Worm (Caenorhabditis elegans) whole organism, late embryonic: ENCODE measurements around the gene igeg-1.

Source experiments
- K02D7.2 ChIP-seq: sonication (generic microtip); optimal IDR thresholded peaks from 2 replicates; lab custom pipeline; 2017; ENCODE audit warnings: mild to moderate bottlenecking, missing genetic modification characterization, missing compliant biosample characterization
- K09A11.1 ChIP-seq: sonication (generic microtip); optimal IDR thresholded peaks from 2 replicates; lab custom pipeline; 2017; ENCODE audit warnings: antibody characterized with exemption, mild to moderate bottlenecking, missing genetic modification characterization, missing compliant biosample characterization; ENCODE audit not compliant: insufficient read depth
- ahr-1 ChIP-seq: sonication (generic microtip); optimal IDR thresholded peaks from 2 replicates; lab custom pipeline; 2016; ENCODE audit warnings: missing genetic modification characterization, missing compliant biosample characterization
- ama-1 ChIP-seq: fragments of 150-350 bp; optimal IDR thresholded peaks from 2 replicates; lab custom pipeline; 2014
- ceh-14 ChIP-seq: sonication (generic microtip); optimal IDR thresholded peaks from 2 replicates; lab custom pipeline; 2016; ENCODE audit warnings: missing genotype, missing genetic modification characterization, missing compliant biosample characterization
- ceh-18 ChIP-seq: sonication (generic microtip); optimal IDR thresholded peaks from 2 replicates; lab custom pipeline; 2016; ENCODE audit warnings: missing genetic modification characterization, missing compliant biosample characterization
- ceh-19 ChIP-seq: fragments of 200-800 bp; sonication (Bioruptor generic); optimal IDR thresholded peaks from 2 replicates; lab custom pipeline; 2018; ENCODE audit warnings: mild to moderate bottlenecking, missing genetic modification characterization, missing compliant biosample characterization
- ceh-24 ChIP-seq: sonication (generic microtip); optimal IDR thresholded peaks from 2 replicates; lab custom pipeline; 2016; ENCODE audit warnings: mild to moderate bottlenecking, missing genetic modification characterization, missing compliant biosample characterization
- ceh-30 ChIP-seq: fragments of 150-350 bp; optimal IDR thresholded peaks from 2 replicates; lab custom pipeline; 2014; ENCODE audit warnings: missing biosample characterization, missing genetic modification characterization
- ceh-34 ChIP-seq: sonication (generic microtip); optimal IDR thresholded peaks from 2 replicates; lab custom pipeline; 2016; ENCODE audit warnings: mild to moderate bottlenecking, missing genetic modification characterization, missing compliant biosample characterization
- ceh-48 ChIP-seq: sonication (generic microtip); optimal IDR thresholded peaks from 2 replicates; lab custom pipeline; 2016; ENCODE audit warnings: missing genetic modification characterization, inconsistent platforms, missing compliant biosample characterization
- elt-2 ChIP-seq: sonication (generic microtip); optimal IDR thresholded peaks from 2 replicates; lab custom pipeline; 2016; ENCODE audit warnings: missing genetic modification reagents, missing genetic modification characterization, missing compliant biosample characterization
- elt-4 ChIP-seq: sonication (generic microtip); optimal IDR thresholded peaks from 2 replicates; lab custom pipeline; 2016; ENCODE audit warnings: missing genetic modification characterization, missing compliant biosample characterization
- ets-4 ChIP-seq: sonication (generic microtip); optimal IDR thresholded peaks from 2 replicates; lab custom pipeline; 2016; ENCODE audit warnings: missing genetic modification characterization, missing compliant biosample characterization
- fkh-6 ChIP-seq: sonication (generic microtip); optimal IDR thresholded peaks from 2 replicates; lab custom pipeline; 2016; ENCODE audit warnings: missing genetic modification characterization, missing compliant biosample characterization
- gmeb-2 ChIP-seq: sonication (generic microtip); optimal IDR thresholded peaks from 2 replicates; lab custom pipeline; 2016; ENCODE audit warnings: missing genetic modification characterization, inconsistent platforms, missing compliant biosample characterization
- hlh-15 ChIP-seq: sonication (generic microtip); optimal IDR thresholded peaks from 2 replicates; lab custom pipeline; 2016; ENCODE audit warnings: missing genetic modification characterization, missing compliant biosample characterization
- hlh-30 ChIP-seq: sonication (generic microtip); optimal IDR thresholded peaks from 2 replicates; lab custom pipeline; 2017; ENCODE audit warnings: antibody characterized with exemption, missing genetic modification characterization, missing compliant biosample characterization; ENCODE audit not compliant: insufficient read depth
- lim-6 ChIP-seq: sonication (generic microtip); optimal IDR thresholded peaks from 2 replicates; lab custom pipeline; 2016; ENCODE audit warnings: missing genetic modification characterization, missing compliant biosample characterization
- lin-11 ChIP-seq: fragments of 200-800 bp; sonication (Bioruptor generic); optimal IDR thresholded peaks from 2 replicates; lab custom pipeline; 2018; ENCODE audit warnings: mild to moderate bottlenecking, missing genetic modification characterization, missing compliant biosample characterization
- madf-2 ChIP-seq: sonication (generic microtip); optimal IDR thresholded peaks from 2 replicates; lab custom pipeline; 2017; ENCODE audit warnings: missing genetic modification characterization, missing compliant biosample characterization
- mec-3 ChIP-seq: sonication (generic microtip); optimal IDR thresholded peaks from 2 replicates; lab custom pipeline; 2016; ENCODE audit warnings: borderline replicate concordance, missing genetic modification characterization, missing compliant biosample characterization
- nhr-232 ChIP-seq: sonication (generic microtip); optimal IDR thresholded peaks from 2 replicates; lab custom pipeline; 2016; ENCODE audit warnings: missing genetic modification characterization, missing compliant biosample characterization
- npax-4 ChIP-seq: sonication (generic microtip); optimal IDR thresholded peaks from 2 replicates; lab custom pipeline; 2016; ENCODE audit warnings: missing genetic modification characterization, missing compliant biosample characterization
- odd-2 ChIP-seq: sonication (generic microtip); optimal IDR thresholded peaks from 2 replicates; lab custom pipeline; 2017; ENCODE audit warnings: antibody characterized with exemption, mild to moderate bottlenecking, missing genetic modification characterization, missing compliant biosample characterization
- pat-9 ChIP-seq: fragments of 200-800 bp; sonication (Bioruptor generic); optimal IDR thresholded peaks from 2 replicates; lab custom pipeline; 2018; ENCODE audit warnings: mild to moderate bottlenecking, missing genetic modification characterization, moderate library complexity, missing compliant biosample characterization
- pax-1 ChIP-seq: fragments of 150-350 bp; optimal IDR thresholded peaks from 2 replicates; lab custom pipeline; 2014; ENCODE audit warnings: missing biosample characterization, missing genetic modification characterization
- pha-2 ChIP-seq: sonication (generic microtip); optimal IDR thresholded peaks from 2 replicates; lab custom pipeline; 2017; ENCODE audit warnings: mild to moderate bottlenecking, missing genetic modification characterization, missing compliant biosample characterization
- pros-1 ChIP-seq: fragments of 150-350 bp; optimal IDR thresholded peaks from 2 replicates; lab custom pipeline; 2014; ENCODE audit warnings: missing biosample characterization, missing genetic modification reagents, missing genetic modification characterization
- ref-2 ChIP-seq: sonication (generic microtip); optimal IDR thresholded peaks from 2 replicates; lab custom pipeline; 2016; ENCODE audit warnings: missing genetic modification characterization, missing compliant biosample characterization
- rnt-1 ChIP-seq: sonication (generic microtip); optimal IDR thresholded peaks from 2 replicates; lab custom pipeline; 2016; ENCODE audit warnings: missing genetic modification characterization, missing compliant biosample characterization
- sox-2 ChIP-seq: fragments of 200-800 bp; sonication (Bioruptor generic); IDR thresholded peaks from 2 replicates; pipeline ENCODE4 v1.3.6; 2022; ENCODE audit warnings: missing genetic modification reagents, missing genetic modification characterization, missing compliant biosample characterization
- syd-9 ChIP-seq: sonication (generic microtip); optimal IDR thresholded peaks from 2 replicates; lab custom pipeline; 2016; ENCODE audit warnings: mild to moderate bottlenecking, missing genetic modification characterization, moderate library complexity, missing compliant biosample characterization
- ttx-3 ChIP-seq: sonication (generic microtip); optimal IDR thresholded peaks from 2 replicates; lab custom pipeline; 2016; ENCODE audit warnings: missing genetic modification reagents, missing genetic modification characterization, missing compliant biosample characterization
- unc-3 ChIP-seq, 2 experiments: fragments of 200-800 bp in 1 of 2; sonication (Bioruptor generic) in 1 of 2; sonication (generic microtip) in 1 of 2; conservative IDR thresholded peaks in 1 of 2; optimal IDR thresholded peaks in 1 of 2; 2 replicates each; pipeline versions ENCODE4 v1.3.6 to Lab custom; 2016 to 2022; ENCODE audit warnings: missing compliant biosample characterization in 2 of 2, missing genetic modification characterization in 2 of 2, missing genetic modification reagents in 1 of 2
- unc-55 ChIP-seq: sonication (generic microtip); optimal IDR thresholded peaks from 2 replicates; lab custom pipeline; 2017; ENCODE audit warnings: missing biosample characterization, missing genetic modification reagents, missing genetic modification characterization

The igeg-1 gene

ce11 chrIV:4587532-4587931 lies 25.1 kb downstream of the igeg-1 start:
- TF ChIP-seq ceh-48 (tag; lab: Kevin White, UChicago), result no peak
- no peak for TF ChIP-seq madf-2
- TF ChIP-seq sox-2 (GFP tag; lab: Robert Waterston, UW), result no peak
- TF ChIP-seq ceh-14 (tag; lab: Kevin White, UChicago), result no peak
- TF ChIP-seq nhr-232 (tag; lab: Kevin White, UChicago), result no peak
- TF ChIP-seq, all 69 proteins: peak for 0

ce11 chrIV:4588408-4588807 lies 26.0 kb downstream of the igeg-1 start:
- TF ChIP-seq rnt-1 (tag; lab: Kevin White, UChicago) (peak; percentile 13), odd-2 (no peak), ama-1 (lab: Kevin White, UChicago) (no peak), K09A11.1 (no peak), npax-4 (no peak), pha-2 (tag; lab: Kevin White, UChicago) (peak; percentile 58), hlh-30 (tag; lab: Kevin White, UChicago) (no peak), K02D7.2 (tag; lab: Kevin White, UChicago) (no peak), pros-1 (tag; lab: Kevin White, UChicago) (no peak), ets-4 (no peak), ref-2 (tag; lab: Kevin White, UChicago) (peak; percentile 57), ceh-19 (GFP tag; lab: Kevin White, UChicago) (peak; percentile 14), lim-6 (tag; lab: Kevin White, UChicago) (no peak)

- TF ChIP-seq unc-3 (GFP tag; conservative IDR thresholded peaks at IDR 0.05; lab: Robert Waterston, UW) (no peak), unc-3 (tag; optimal IDR thresholded peaks at IDR 0.05; lab: Kevin White, UChicago) (no peak), K02D7.2 (tag; lab: Kevin White, UChicago) (no peak), odd-2 (no peak), elt-4 (no peak), ceh-34 (tag; lab: Kevin White, UChicago) (no peak), pax-1 (no peak), pha-2 (tag; lab: Kevin White, UChicago) (no peak), ttx-3 (tag; lab: Kevin White, UChicago) (no peak), ahr-1 (tag; lab: Kevin White, UChicago) (no peak), gmeb-2 (tag; lab: Kevin White, UChicago) (no peak), ceh-24 (tag; lab: Kevin White, UChicago) (no peak), fkh-6 (tag; lab: Kevin White, UChicago) (no peak)
Observed at ce11 chrIV:4596824-4597223, 34.4 kb downstream of the igeg-1 start, which contains the start of gene F19C7.3. Gene F19C7.3, plus strand, starts transcription at chrIV:4597124.

ce11 chrIV:4599352-4600004 lies 37.0 kb downstream of the igeg-1 start, which contains the start of gene F19C7.2:
Gene F19C7.2, plus strand, starts transcription at chrIV:4599954.
- TF ChIP-seq ceh-18 (tag; lab: Kevin White, UChicago), result no peak
- TF ChIP-seq elt-2 (tag; lab: Kevin White, UChicago), result peak; percentile 24

ce11 chrIV:4602565-4602964 lies 40.1 kb downstream of the igeg-1 start, which contains the start of gene F19C7.4:
Gene F19C7.4, plus strand, starts transcription at chrIV:4602865.
- no peak for TF ChIP-seq ceh-30 (tag; lab: Kevin White, UChicago)
- TF ChIP-seq ceh-14 (tag; lab: Kevin White, UChicago), result no peak
- TF ChIP-seq rnt-1 (tag; lab: Kevin White, UChicago), result no peak
- no peak for TF ChIP-seq mec-3 (tag; lab: Kevin White, UChicago)
- TF ChIP-seq unc-55, result no peak
- TF ChIP-seq pros-1 (tag; lab: Kevin White, UChicago), result no peak
- TF ChIP-seq hlh-15, result no peak
- TF ChIP-seq lin-11 (tag; lab: Kevin White, UChicago), result no peak
- TF ChIP-seq ttx-3 (tag; lab: Kevin White, UChicago), result no peak
- TF ChIP-seq syd-9 (tag; lab: Kevin White, UChicago), result no peak
- no peak for TF ChIP-seq pat-9 (tag; lab: Kevin White, UChicago)
